Worm (Caenorhabditis elegans) whole organism, mixed stage, embryonic: ENCODE data around the gene srv-13.
A peak's percentile ranks its signal among the peaks of the same experiment; 100 is the strongest.

Experiments
- bed-3 ChIP-seq: fragments of 200-800 bp; sonication (Bioruptor generic); optimal IDR thresholded peaks from 3 replicates; lab custom pipeline; 2018; ENCODE audit warnings: mild to moderate bottlenecking, missing genetic modification characterization, moderate library complexity, missing compliant biosample characterization
- blmp-1 ChIP-seq: fragments of 150-350 bp; optimal IDR thresholded peaks from 2 replicates; lab custom pipeline; 2014; ENCODE audit warnings: missing biosample characterization, missing genetic modification characterization
- ceh-39 ChIP-seq: fragments of 150-350 bp; optimal IDR thresholded peaks from 2 replicates; lab custom pipeline; 2014; ENCODE audit warnings: missing biosample characterization, missing genetic modification characterization
- ceh-43 ChIP-seq: fragments of 200-800 bp; sonication (Bioruptor generic); optimal IDR thresholded peaks from 2 replicates; lab custom pipeline; 2018; ENCODE audit warnings: mild to moderate bottlenecking, missing genetic modification characterization, moderate library complexity, missing compliant biosample characterization
- ceh-83 ChIP-seq: fragments of 200-800 bp; sonication (Bioruptor generic); optimal IDR thresholded peaks from 2 replicates; lab custom pipeline; 2018; ENCODE audit warnings: mild to moderate bottlenecking, missing genetic modification characterization, missing compliant biosample characterization
- ces-1 ChIP-seq: fragments of 150-350 bp; optimal IDR thresholded peaks from 2 replicates; lab custom pipeline; 2014; ENCODE audit warnings: missing biosample characterization, missing genetic modification reagents, missing genetic modification characterization
- cnd-1 ChIP-seq: fragments of 200-800 bp; sonication (Bioruptor generic); optimal IDR thresholded peaks from 2 replicates; lab custom pipeline; 2018; ENCODE audit warnings: mild to moderate bottlenecking, missing genetic modification characterization, missing compliant biosample characterization
- drap-1 ChIP-seq: fragments of 200-800 bp; sonication (Bioruptor generic); optimal IDR thresholded peaks from 3 replicates; lab custom pipeline; 2018; ENCODE audit warnings: mild to moderate bottlenecking, missing genetic modification characterization, missing compliant biosample characterization
- elt-1 ChIP-seq: sonication (generic microtip); optimal IDR thresholded peaks from 2 replicates; lab custom pipeline; 2017; ENCODE audit warnings: missing genetic modification characterization, mild to moderate bottlenecking, missing compliant biosample characterization, antibody characterized with exemption, moderate library complexity, borderline replicate concordance; ENCODE audit not compliant: insufficient read depth
- elt-3 ChIP-seq: fragments of 150-350 bp; optimal IDR thresholded peaks from 2 replicates; lab custom pipeline; 2014; ENCODE audit warnings: missing biosample characterization, missing genetic modification characterization
- flh-1 ChIP-seq: fragments of 200-800 bp; sonication (Bioruptor generic); optimal IDR thresholded peaks from 2 replicates; lab custom pipeline; 2018; ENCODE audit warnings: mild to moderate bottlenecking, missing genetic modification characterization, moderate library complexity, missing compliant biosample characterization
- ham-2 ChIP-seq: fragments of 200-800 bp; sonication (Bioruptor generic); optimal IDR thresholded peaks from 2 replicates; lab custom pipeline; 2018; ENCODE audit warnings: mild to moderate bottlenecking, missing genetic modification characterization, missing compliant biosample characterization
- hlh-1 ChIP-seq: fragments of 150-350 bp; optimal IDR thresholded peaks from 2 replicates; lab custom pipeline; 2014; ENCODE audit warnings: missing biosample characterization, missing genetic modification reagents, missing genetic modification characterization
- lin-13 ChIP-seq: fragments of 150-350 bp; optimal IDR thresholded peaks from 2 replicates; lab custom pipeline; 2014; ENCODE audit warnings: missing biosample characterization, missing genetic modification characterization
- lin-32 ChIP-seq: fragments of 200-800 bp; sonication (Bioruptor generic); optimal IDR thresholded peaks from 2 replicates; lab custom pipeline; 2018; ENCODE audit warnings: mild to moderate bottlenecking, missing genetic modification characterization, missing compliant biosample characterization
- lsy-2 ChIP-seq: fragments of 150-350 bp; optimal IDR thresholded peaks from 2 replicates; lab custom pipeline; 2014; ENCODE audit warnings: missing biosample characterization, missing genetic modification characterization
- mab-5 ChIP-seq: fragments of 150-350 bp; optimal IDR thresholded peaks from 2 replicates; lab custom pipeline; 2014; ENCODE audit warnings: missing biosample characterization, missing genetic modification characterization
- mep-1 ChIP-seq: fragments of 150-350 bp; optimal IDR thresholded peaks from 2 replicates; lab custom pipeline; 2017; ENCODE audit warnings: missing biosample characterization, missing genetic modification reagents, missing genetic modification characterization, inconsistent platforms
- mls-2 ChIP-seq: sonication (generic microtip); optimal IDR thresholded peaks from 2 replicates; lab custom pipeline; 2016; ENCODE audit warnings: mild to moderate bottlenecking, missing genetic modification characterization, moderate library complexity, missing compliant biosample characterization
- nhr-12 ChIP-seq: fragments of 150-350 bp; optimal IDR thresholded peaks from 2 replicates; lab custom pipeline; 2014; ENCODE audit warnings: missing biosample characterization, missing genetic modification characterization
- nhr-2 ChIP-seq: fragments of 150-350 bp; optimal IDR thresholded peaks from 2 replicates; lab custom pipeline; 2014; ENCODE audit warnings: missing biosample characterization, missing genetic modification characterization
- nhr-237 ChIP-seq: fragments of 150-350 bp; optimal IDR thresholded peaks from 2 replicates; lab custom pipeline; 2014; ENCODE audit warnings: missing biosample characterization, missing genetic modification characterization
- nhr-28 ChIP-seq: fragments of 150-350 bp; optimal IDR thresholded peaks from 2 replicates; lab custom pipeline; 2014; ENCODE audit warnings: missing biosample characterization, missing genetic modification characterization
- pha-4 ChIP-seq: fragments of 150-350 bp; optimal IDR thresholded peaks from 2 replicates; lab custom pipeline; 2018; ENCODE audit warnings: missing biosample characterization, missing genetic modification reagents, missing genetic modification characterization
- snpc-4 ChIP-seq: fragments of 150-350 bp; optimal IDR thresholded peaks from 2 replicates; lab custom pipeline; 2014; ENCODE audit warnings: missing biosample characterization, missing genetic modification characterization
- sptf-1 ChIP-seq: sonication (generic microtip); optimal IDR thresholded peaks from 2 replicates; lab custom pipeline; 2017; ENCODE audit warnings: mild to moderate bottlenecking, missing genetic modification characterization, moderate library complexity, missing compliant biosample characterization
- tbx-8 ChIP-seq: fragments of 200-800 bp; sonication (Bioruptor generic); optimal IDR thresholded peaks from 2 replicates; lab custom pipeline; 2018; ENCODE audit warnings: mild to moderate bottlenecking, missing genetic modification characterization, moderate library complexity, missing compliant biosample characterization
- unc-120 ChIP-seq: sonication (generic microtip); optimal IDR thresholded peaks from 2 replicates; lab custom pipeline; 2017; ENCODE audit warnings: missing genetic modification characterization, missing compliant biosample characterization; ENCODE audit not compliant: poor library complexity, severe bottlenecking
- unc-62 ChIP-seq: fragments of 150-350 bp; optimal IDR thresholded peaks from 2 replicates; lab custom pipeline; 2014; ENCODE audit warnings: missing biosample characterization, missing genetic modification reagents, missing genetic modification characterization
- zip-8 ChIP-seq: fragments of 150-350 bp; optimal IDR thresholded peaks from 2 replicates; lab custom pipeline; 2014; ENCODE audit warnings: missing biosample characterization, missing genetic modification characterization
- ztf-11 ChIP-seq: fragments of 150-350 bp; optimal IDR thresholded peaks from 2 replicates; lab custom pipeline; 2014; ENCODE audit warnings: missing biosample characterization, missing genetic modification characterization

The srv-13 gene

DNA sequence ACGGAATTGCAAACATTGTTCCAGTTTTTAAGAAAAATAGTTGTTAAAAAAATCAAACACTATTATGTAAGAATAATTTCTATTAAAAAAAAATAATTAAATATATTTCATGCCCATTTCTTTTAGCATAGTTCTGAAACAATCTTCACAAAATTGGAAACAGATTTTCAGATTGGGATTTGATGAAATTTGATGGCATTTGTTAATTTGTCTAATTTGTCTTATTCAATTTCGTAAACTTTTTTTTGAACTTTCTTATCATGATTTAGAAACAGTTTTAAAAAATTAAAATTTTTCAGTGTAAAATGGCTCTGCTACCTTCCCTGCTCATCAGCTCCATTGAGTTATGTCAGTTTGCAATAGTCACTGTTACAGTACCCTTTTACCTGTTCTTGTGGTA lies at the start of gene srv-13:
srv-13 (plus strand) TSS at position 301 of the 400 bp plus-strand sequence.
- TF ChIP-seq nhr-237 = no peak
- no peak for TF ChIP-seq mep-1 (tag; lab: Kevin White, UChicago)
- no peak for TF ChIP-seq lin-32 (GFP tag; lab: Kevin White, UChicago)
- TF ChIP-seq drap-1 (GFP tag; lab: Kevin White, UChicago) = no peak
- TF ChIP-seq lin-13 (tag; lab: Kevin White, UChicago) = no peak
- TF ChIP-seq unc-62 (GFP tag; lab: Kevin White, UChicago) = no peak
- TF ChIP-seq zip-8 = no peak
- TF ChIP-seq ceh-43 = no peak

DNA sequence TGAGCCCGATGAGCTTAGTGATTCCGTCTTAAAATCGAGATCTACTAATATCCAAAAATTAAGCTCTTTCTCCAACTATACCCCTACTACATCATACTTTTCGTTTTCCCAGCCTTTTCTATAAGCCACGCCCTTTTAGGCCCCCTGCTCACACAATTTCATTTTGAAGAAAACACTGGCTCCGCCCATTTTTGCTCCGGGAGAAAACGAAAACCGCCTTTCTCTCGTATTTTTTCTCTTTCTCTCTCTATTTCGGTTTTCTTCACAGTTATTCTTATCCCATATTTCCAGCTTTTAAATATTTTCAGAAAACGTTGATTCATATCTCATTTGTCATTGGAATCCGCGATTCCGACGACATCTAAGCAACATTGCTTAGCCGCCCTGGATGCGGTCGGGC lies 43.3 kb upstream of the srv-13 start, which contains the start of gene Y73B6BL.47:
Y73B6BL.47 (plus strand) TSS at position 301 of the 400 bp plus-strand sequence.
- no peak for TF ChIP-seq zip-8
- TF ChIP-seq elt-3 (tag; lab: Kevin White, UChicago) = no peak
- peak; percentile 12 for TF ChIP-seq ces-1 (GFP tag; lab: Kevin White, UChicago)
- no peak for TF ChIP-seq ztf-11 (tag; lab: Kevin White, UChicago)
- TF ChIP-seq ceh-39 (tag; lab: Kevin White, UChicago) = no peak
- no peak for TF ChIP-seq tbx-8 (GFP tag; lab: Kevin White, UChicago)
- TF ChIP-seq nhr-12 (tag; lab: Kevin White, UChicago) = no peak
- no peak for TF ChIP-seq mep-1 (tag; lab: Kevin White, UChicago)
- no peak for TF ChIP-seq flh-1 (GFP tag; lab: Kevin White, UChicago)

DNA sequence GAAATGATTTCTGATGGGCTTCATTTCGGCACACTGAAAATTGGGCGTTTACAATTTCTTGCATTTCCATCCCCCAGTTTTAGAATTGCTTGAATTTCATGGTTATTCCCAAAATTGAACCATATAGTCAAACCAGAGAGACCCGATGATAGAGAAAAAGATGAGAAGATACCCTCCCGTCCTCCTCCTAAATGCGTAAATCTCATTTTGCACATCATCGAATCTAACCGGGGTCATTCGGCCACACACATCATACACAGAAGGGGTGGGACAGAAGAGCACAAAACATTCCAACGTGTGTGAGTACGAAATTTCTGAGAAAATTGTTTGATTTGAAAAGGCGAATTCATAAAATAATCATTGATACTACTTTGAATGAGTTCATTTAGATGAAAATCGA lies 41.4 kb upstream of the srv-13 start:
- no peak for TF ChIP-seq ceh-43
- peak; percentile 89 for TF ChIP-seq ces-1 (GFP tag; lab: Kevin White, UChicago)

DNA sequence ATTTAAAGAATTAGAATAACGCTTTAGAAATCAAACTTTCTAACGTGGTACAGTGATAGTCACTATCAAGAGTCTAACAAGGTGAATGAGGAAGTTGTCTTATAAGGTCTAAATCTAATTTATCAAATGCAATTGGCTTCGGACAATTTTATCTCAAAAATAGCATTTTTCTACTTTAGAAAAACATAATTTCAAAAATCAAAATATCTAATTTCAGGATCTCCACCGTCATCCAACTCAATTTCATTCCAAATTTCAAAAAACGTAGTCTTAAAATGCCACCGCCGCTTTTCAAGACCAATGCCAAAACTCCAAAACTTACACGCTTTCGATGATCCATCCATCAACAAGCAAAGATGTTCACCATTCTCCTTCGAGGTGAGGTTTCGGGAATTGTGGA lies 39.9 kb upstream of the srv-13 start, which contains the start of gene Y73B6BL.270:
Y73B6BL.270 (plus strand) TSS at position 301 of the 400 bp plus-strand sequence.
- TF ChIP-seq flh-1 (GFP tag; lab: Kevin White, UChicago) (no peak), sptf-1 (tag; lab: Kevin White, UChicago) (no peak), mls-2 (tag; lab: Kevin White, UChicago) (no peak), snpc-4 (tag; lab: Kevin White, UChicago) (no peak), nhr-2 (no peak), ces-1 (GFP tag; lab: Kevin White, UChicago) (no peak), cnd-1 (tag; lab: Kevin White, UChicago) (no peak), unc-120 (tag; lab: Kevin White, UChicago) (no peak), nhr-28 (tag; lab: Kevin White, UChicago) (no peak), drap-1 (GFP tag; lab: Kevin White, UChicago) (no peak), ham-2 (GFP tag; lab: Kevin White, UChicago) (no peak), ceh-39 (tag; lab: Kevin White, UChicago) (no peak), blmp-1 (tag; lab: Kevin White, UChicago) (no peak)

DNA sequence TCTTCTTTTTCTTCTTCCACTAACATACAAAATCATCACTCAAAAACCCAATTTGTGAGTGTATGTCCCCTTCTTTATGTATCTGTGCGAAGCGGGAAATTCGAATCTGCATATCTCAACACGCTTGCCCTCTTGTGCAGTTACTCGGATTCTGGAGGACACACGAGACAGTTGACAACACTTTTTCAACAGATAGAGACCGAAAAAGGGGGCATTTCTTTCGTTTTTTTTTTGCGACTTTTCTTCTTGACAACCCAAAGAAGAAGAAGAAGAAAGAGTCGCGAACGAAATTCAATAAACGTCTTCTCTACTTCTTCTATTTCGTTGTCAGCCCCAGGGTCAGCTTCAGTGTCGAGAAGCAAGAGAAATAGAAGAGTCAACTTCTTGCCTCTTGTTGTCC lies 38.9 kb upstream of the srv-13 start:
- no peak for TF ChIP-seq hlh-1 (tag; lab: Kevin White, UChicago)
- peak; percentile 92 for TF ChIP-seq ces-1 (GFP tag; lab: Kevin White, UChicago)

DNA sequence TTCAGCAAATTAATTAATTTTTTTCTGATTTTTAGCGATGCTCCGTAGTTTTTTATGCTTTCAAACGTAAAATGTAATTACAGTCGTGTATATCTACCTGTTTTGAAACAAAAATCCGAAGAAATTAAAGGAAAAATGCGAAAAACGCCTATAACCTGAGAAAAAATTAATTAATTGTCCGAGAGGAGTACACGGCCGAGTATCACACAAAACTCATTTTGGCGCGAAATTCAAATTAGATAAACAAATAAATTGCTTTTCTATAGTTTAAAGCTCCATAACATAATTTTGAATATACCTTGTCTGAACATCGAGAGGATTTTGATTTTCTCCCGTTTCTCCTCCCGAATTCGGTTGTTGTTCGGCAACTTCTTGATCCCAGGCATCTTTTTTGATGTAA lies 35.5 kb upstream of the srv-13 start:
- TF ChIP-seq nhr-237 (no peak), ceh-83 (GFP tag; lab: Kevin White, UChicago) (no peak), unc-62 (GFP tag; lab: Kevin White, UChicago) (no peak), unc-120 (tag; lab: Kevin White, UChicago) (no peak), mep-1 (tag; lab: Kevin White, UChicago) (no peak), sptf-1 (tag; lab: Kevin White, UChicago) (no peak), elt-1 (tag; lab: Kevin White, UChicago) (no peak), bed-3 (GFP tag; lab: Kevin White, UChicago) (no peak), ceh-39 (tag; lab: Kevin White, UChicago) (no peak), nhr-28 (tag; lab: Kevin White, UChicago) (no peak), hlh-1 (tag; lab: Kevin White, UChicago) (no peak), elt-3 (tag; lab: Kevin White, UChicago) (no peak), lsy-2 (tag; lab: Kevin White, UChicago) (no peak), pha-4 (no peak), lin-13 (tag; lab: Kevin White, UChicago) (no peak), mab-5 (tag; lab: Kevin White, UChicago) (no peak)
